Fruit fly (Drosophila melanogaster): ENCODE results near the gene CG6980.

CG6980 gene

DNA sequence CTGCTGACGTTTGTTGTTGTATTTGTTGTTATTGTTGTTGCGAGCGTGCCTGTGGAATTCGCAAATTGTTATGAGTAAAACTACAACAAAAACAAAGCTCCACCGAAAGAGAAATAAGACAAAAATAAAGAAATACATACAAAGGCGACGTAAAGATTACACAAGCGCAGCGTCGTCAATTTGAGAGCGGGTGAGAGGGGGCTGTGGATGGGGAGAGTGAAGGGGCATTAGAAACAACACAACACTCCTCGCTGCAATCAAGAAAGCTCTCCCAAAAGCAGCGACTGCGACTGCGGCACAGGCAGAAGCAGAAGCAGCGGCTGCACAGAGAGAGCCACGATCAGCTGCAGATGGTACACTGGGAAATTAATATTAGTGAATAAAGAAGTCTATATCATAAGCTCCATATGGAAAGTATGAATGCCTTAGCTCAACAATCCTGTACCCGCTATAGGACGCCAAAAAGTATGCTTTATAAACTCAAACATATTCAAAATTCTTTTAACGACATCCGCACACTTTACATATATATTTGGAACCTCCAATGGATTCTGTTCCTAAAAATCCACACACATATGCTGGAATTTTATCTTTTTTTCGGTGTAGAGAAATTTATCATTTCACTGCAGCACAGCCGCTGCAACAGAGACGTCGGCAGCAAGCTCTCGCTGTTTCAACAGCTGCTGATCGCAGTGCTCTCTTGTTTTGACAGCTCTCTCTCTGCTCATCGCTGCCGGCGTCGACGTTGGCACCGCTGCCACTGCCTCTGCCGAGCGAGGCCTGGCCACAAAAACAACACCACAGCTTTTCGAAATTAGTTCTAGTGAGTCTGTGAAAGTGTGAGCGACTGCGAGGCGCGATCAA, 38.7 kb upstream of the CG6980 start, which contains the start of gene CG13631 (continued):
- peak; percentile 94 for TF ChIP-seq CG5953 (GFP tag; IDR thresholded peaks at IDR 0.05)
- TF ChIP-seq Fer2 (tag; optimal IDR thresholded peaks at IDR 0.05), result peak; percentile 61
- peak in 1 of 2 experiments; percentile 85 for TF ChIP-seq Hr78 (GFP tag; optimal IDR thresholded peaks at IDR 0.05)
- peak; percentile 94 for TF ChIP-seq bab2 (GFP tag; optimal IDR thresholded peaks at IDR 0.05)
- peak; percentile 97 for TF ChIP-seq Sox100B (GFP tag; optimal IDR thresholded peaks at IDR 0.05)
- peak; percentile 88 for TF ChIP-seq Awh (GFP tag; IDR thresholded peaks at IDR 0.05)
- TF ChIP-seq pros (GFP tag; optimal IDR thresholded peaks at IDR 0.05), result no peak
- TF ChIP-seq ftz-f1 (GFP tag; optimal IDR thresholded peaks at IDR 0.05), result no peak
- no peak for TF ChIP-seq Dll (GFP tag; IDR thresholded peaks at IDR 0.05; ENCODE audit: partially characterized antibody)
- peak; percentile 85 for TF ChIP-seq Bteb2 (GFP tag; optimal IDR thresholded peaks at IDR 0.05)
- TF ChIP-seq CG14050 (GFP tag; IDR thresholded peaks at IDR 0.05), result peak; percentile 87
- no peak for TF ChIP-seq gro (GFP tag; optimal IDR thresholded peaks at IDR 0.05)
- TF ChIP-seq nom (GFP tag; optimal IDR thresholded peaks at IDR 0.05), result no peak
- no peak; the same call in 1 of the 2 replicates for TF ChIP-seq CG31224 (GFP tag; IDR thresholded peaks at IDR 0.05)
- TF ChIP-seq CG31441 (GFP tag; IDR thresholded peaks at IDR 0.05), result peak; percentile 97
- peak; percentile 76 for TF ChIP-seq sima (GFP tag; optimal IDR thresholded peaks at IDR 0.05)
- peak; percentile 96 for TF ChIP-seq CG16863 (GFP tag; optimal IDR thresholded peaks at IDR 0.05)
- no peak for TF ChIP-seq pan (optimal IDR thresholded peaks at IDR 0.05)
- peak in 1 of 2 experiments; percentile 89 for TF ChIP-seq pan (GFP tag; optimal IDR thresholded peaks at IDR 0.05 in 1 of 2, IDR thresholded peaks at IDR 0.05 in 1 of 2)
- TF ChIP-seq CG7745 (tag; optimal IDR thresholded peaks at IDR 0.05), result no peak
- TF ChIP-seq Myb (GFP tag; optimal IDR thresholded peaks at IDR 0.05), result peak; percentile 73
- TF ChIP-seq Xrp1 (GFP tag; IDR thresholded peaks at IDR 0.05), result peak; percentile 96
- TF ChIP-seq seq (GFP tag; IDR thresholded peaks at IDR 0.05), result peak; percentile 87
- TF ChIP-seq Bdp1 (GFP tag; optimal IDR thresholded peaks at IDR 0.05), result peak; percentile 86
- TF ChIP-seq CG17802 (tag; optimal IDR thresholded peaks at IDR 0.05), result peak; percentile 87
- peak; percentile 98 for TF ChIP-seq phol (tag; optimal IDR thresholded peaks at IDR 0.05)
- peak; percentile 92 for TF ChIP-seq CG1792 (GFP tag; optimal IDR thresholded peaks at IDR 0.05)
- peak; percentile 83 for TF ChIP-seq CG9876 (GFP tag; optimal IDR thresholded peaks at IDR 0.05)
- peak; percentile 94 for TF ChIP-seq jing (GFP tag; optimal IDR thresholded peaks at IDR 0.05)
- no peak for TF ChIP-seq CG10321 (GFP tag; IDR thresholded peaks at IDR 0.05)
- TF ChIP-seq Sox102F (GFP tag; optimal IDR thresholded peaks at IDR 0.05), result peak; percentile 97
- peak; percentile 94 for TF ChIP-seq CG7556 (GFP tag; optimal IDR thresholded peaks at IDR 0.05)
- TF ChIP-seq CG32772 (GFP tag; IDR thresholded peaks at IDR 0.05), result peak; percentile 94
- TF ChIP-seq hkb (optimal IDR thresholded peaks at IDR 0.05), result no peak
- peak; percentile 93 for TF ChIP-seq hkb (GFP tag; IDR thresholded peaks at IDR 0.05)
- TF ChIP-seq Dip3 (GFP tag; optimal IDR thresholded peaks at IDR 0.05), result peak; percentile 55
- peak; percentile 96 for TF ChIP-seq Atf-2 (GFP tag; optimal IDR thresholded peaks at IDR 0.05)
- TF ChIP-seq br (optimal IDR thresholded peaks at IDR 0.05), result no peak
- peak; percentile 68; the same call in 1 of the 2 replicates for TF ChIP-seq chm (GFP tag; IDR thresholded peaks at IDR 0.05)
- TF ChIP-seq CG16779 (GFP tag; IDR thresholded peaks at IDR 0.05), result no peak
- peak; percentile 76 for TF ChIP-seq CrebB (tag; optimal IDR thresholded peaks at IDR 0.05)
- no peak for TF ChIP-seq MESR4 (GFP tag; optimal IDR thresholded peaks at IDR 0.05)
- TF ChIP-seq CG12744 (GFP tag; optimal IDR thresholded peaks at IDR 0.05), result peak; percentile 47
- peak; percentile 96 for TF ChIP-seq stc (GFP tag; IDR thresholded peaks at IDR 0.05)
- TF ChIP-seq TFAM (GFP tag; optimal IDR thresholded peaks at IDR 0.05), result peak; percentile 72
- TF ChIP-seq sna (GFP tag; IDR thresholded peaks at IDR 0.05; ENCODE audit: partially characterized antibody), result no peak
- TF ChIP-seq Optix (GFP tag; IDR thresholded peaks at IDR 0.05), result peak; percentile 95
- TF ChIP-seq Fer1 (GFP tag; optimal IDR thresholded peaks at IDR 0.05), result no peak
- TF ChIP-seq YL-1 (GFP tag; optimal IDR thresholded peaks at IDR 0.05), result peak; percentile 32
- peak; percentile 84 for TF ChIP-seq danr (GFP tag; IDR thresholded peaks at IDR 0.05)

All from whole organism, embryonic.